Worm (Caenorhabditis elegans) whole organism, midembryonic: ENCODE results near the gene T24C12.4.

ENCODE experiments used
- T22C8.4 ChIP-seq: fragments of 200-800 bp; sonication (Bioruptor generic); IDR thresholded peaks from 2 replicates; pipeline ENCODE4 v1.3.6; 2022; ENCODE audit warnings: missing genetic modification characterization, missing compliant biosample characterization
- cog-1 ChIP-seq: sonication (generic microtip); optimal IDR thresholded peaks from 2 replicates; lab custom pipeline; 2016; ENCODE audit warnings: missing genetic modification characterization, missing compliant biosample characterization
- flt-1 ChIP-seq: fragments of 200-800 bp; sonication (Bioruptor generic); IDR thresholded peaks from 2 replicates; pipeline ENCODE4 v1.3.6; 2022; ENCODE audit warnings: missing genetic modification characterization, missing compliant biosample characterization
- klf-2 ChIP-seq: fragments of 200-800 bp; sonication (Bioruptor generic); conservative IDR thresholded peaks from 2 replicates; pipeline ENCODE4 v1.3.6; 2022; ENCODE audit warnings: missing genetic modification reagents, missing genetic modification characterization, missing compliant biosample characterization
- med-1 ChIP-seq: sonication (generic microtip); optimal IDR thresholded peaks from 2 replicates; lab custom pipeline; 2017; ENCODE audit warnings: missing genetic modification characterization, mild to moderate bottlenecking, missing compliant biosample characterization, antibody characterized with exemption, missing genetic modification reagents; ENCODE audit not compliant: insufficient read depth
- ztf-23 ChIP-seq: fragments of 200-800 bp; sonication (Bioruptor generic); IDR thresholded peaks from 2 replicates; pipeline ENCODE4 v1.3.6; 2022; ENCODE audit warnings: missing genetic modification reagents, missing genetic modification characterization, missing compliant biosample characterization

DNA sequence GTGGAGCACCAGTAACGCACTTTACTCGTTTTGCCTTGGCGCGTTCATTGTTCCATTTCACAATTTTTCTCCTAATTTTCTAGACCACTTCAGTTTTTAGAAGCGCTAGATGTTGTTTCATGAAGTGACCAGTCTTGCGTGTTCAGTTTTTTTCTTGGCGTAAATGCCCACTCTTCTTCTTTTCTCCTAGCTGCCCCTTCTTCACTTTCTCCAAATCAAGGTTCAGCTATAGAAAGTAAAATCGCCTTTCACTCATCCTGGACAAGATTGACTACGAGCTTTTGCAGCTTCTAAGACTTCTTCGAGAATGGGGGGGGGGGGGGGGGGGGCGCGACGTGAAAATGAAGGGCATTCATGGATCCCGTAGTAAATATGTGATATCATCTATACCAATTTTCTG lies 7.8 kb upstream of the T24C12.4 start:
- TF ChIP-seq klf-2 (no peak), med-1 (GFP tag; lab: Kevin White, UChicago) (no peak), flt-1 (GFP tag; lab: Robert Waterston, UW) (no peak), T22C8.4 (GFP tag; lab: Robert Waterston, UW) (no peak), cog-1 (no peak), ztf-23 (GFP tag; lab: Robert Waterston, UW) (no peak)
